Fruit fly (Drosophila melanogaster): ENCODE data around the gene CG33189.
A peak's percentile ranks its signal among the peaks of the same experiment; 100 is the strongest.

The CG33189 gene

dm6 chr3R:8820428-8820912 lies 39.9 kb upstream of the CG33189 start, which contains the start of gene aqz (continued):
- no peak for TF ChIP-seq jing (GFP tag; optimal IDR thresholded peaks at IDR 0.05)
- TF ChIP-seq toy (GFP tag; IDR thresholded peaks at IDR 0.05) = no peak
- TF ChIP-seq slp2 (GFP tag; optimal IDR thresholded peaks at IDR 0.05) = peak; percentile 46
- TF ChIP-seq CG10979 (tag; optimal IDR thresholded peaks at IDR 0.05) = peak; percentile 37
- TF ChIP-seq CG6654 (GFP tag; optimal IDR thresholded peaks at IDR 0.05) = no peak
- TF ChIP-seq CG8281 (tag; optimal IDR thresholded peaks at IDR 0.05) = no peak
- peak; percentile 8 for TF ChIP-seq CG6254 (GFP tag; optimal IDR thresholded peaks at IDR 0.05)
- no peak for TF ChIP-seq CG7786 (GFP tag; optimal IDR thresholded peaks at IDR 0.05)
- peak; percentile 57 for TF ChIP-seq Drgx (GFP tag; IDR thresholded peaks at IDR 0.05)
- peak; percentile 15 for TF ChIP-seq pnt (GFP tag; optimal IDR thresholded peaks at IDR 0.05)
- TF ChIP-seq oc (tag; optimal IDR thresholded peaks at IDR 0.05) = peak; percentile 67
- no peak for TF ChIP-seq CG8478 (optimal IDR thresholded peaks at IDR 0.05)
- TF ChIP-seq Sry-δ (GFP tag; optimal IDR thresholded peaks at IDR 0.05) = peak; percentile 77
- no peak for TF ChIP-seq CG4328 (GFP tag; optimal IDR thresholded peaks at IDR 0.05)
- peak; percentile 98 for TF ChIP-seq CG32767 (GFP tag; IDR thresholded peaks at IDR 0.05)
- peak; percentile 76 for TF ChIP-seq chn (GFP tag; optimal IDR thresholded peaks at IDR 0.05)
- peak; percentile 7; the same call in 1 of the 2 replicates for TF ChIP-seq CG10321 (GFP tag; IDR thresholded peaks at IDR 0.05)
- peak; percentile 58 for TF ChIP-seq fu2 (GFP tag; optimal IDR thresholded peaks at IDR 0.05)
- no peak for TF ChIP-seq CG4404 (GFP tag; IDR thresholded peaks at IDR 0.05)
- TF ChIP-seq grau (tag; optimal IDR thresholded peaks at IDR 0.05) = peak; percentile 55
- peak; percentile 46 for TF ChIP-seq CG12744 (GFP tag; optimal IDR thresholded peaks at IDR 0.05)
- TF ChIP-seq Dp (GFP tag; optimal IDR thresholded peaks at IDR 0.05) = peak; percentile 77
- peak; percentile 21 for TF ChIP-seq CG12236 (GFP tag; optimal IDR thresholded peaks at IDR 0.05)
- peak; percentile 33 for TF ChIP-seq Meics (GFP tag; optimal IDR thresholded peaks at IDR 0.05)
- TF ChIP-seq CG15073 (GFP tag; optimal IDR thresholded peaks at IDR 0.05) = no peak
- TF ChIP-seq lilli (GFP tag; optimal IDR thresholded peaks at IDR 0.05) = peak; percentile 76
- peak; percentile 35 for TF ChIP-seq az2 (GFP tag; optimal IDR thresholded peaks at IDR 0.05)
- no peak for TF ChIP-seq CG14965 (GFP tag; optimal IDR thresholded peaks at IDR 0.05; ENCODE audit: borderline replicate concordance)
- TF ChIP-seq danr (GFP tag; IDR thresholded peaks at IDR 0.05) = no peak
- TF ChIP-seq nerfin-1 (tag; optimal IDR thresholded peaks at IDR 0.05) = peak; percentile 46
- no peak for TF ChIP-seq D (optimal IDR thresholded peaks at IDR 0.05)
- TF ChIP-seq D (GFP tag; optimal IDR thresholded peaks at IDR 0.05) = peak; percentile 4
- TF ChIP-seq Antp (GFP tag; optimal IDR thresholded peaks at IDR 0.05) = peak; percentile 61
- peak; percentile 50 for TF ChIP-seq CG1529 (GFP tag; optimal IDR thresholded peaks at IDR 0.05)
- peak; percentile 33 for TF ChIP-seq CG16863 (GFP tag; optimal IDR thresholded peaks at IDR 0.05)
- TF ChIP-seq CG15269 (tag; optimal IDR thresholded peaks at IDR 0.05) = no peak
- TF ChIP-seq CG11247 (GFP tag; IDR thresholded peaks at IDR 0.05) = peak; percentile 73
- TF ChIP-seq Dip3 (GFP tag; optimal IDR thresholded peaks at IDR 0.05) = peak; percentile 57
- peak; percentile 64 for TF ChIP-seq phol (tag; optimal IDR thresholded peaks at IDR 0.05)
- TF ChIP-seq gcm (GFP tag; optimal IDR thresholded peaks at IDR 0.05) = peak; percentile 42
- TF ChIP-seq mld (GFP tag; IDR thresholded peaks at IDR 0.05; ENCODE audit: partially characterized antibody) = peak; percentile 69; the same call in 1 of the 3 replicates
- peak; percentile 16 for TF ChIP-seq CG10209 (GFP tag; optimal IDR thresholded peaks at IDR 0.05)
- no peak for TF ChIP-seq corto (GFP tag; optimal IDR thresholded peaks at IDR 0.05)
- no peak for TF ChIP-seq h (optimal IDR thresholded peaks at IDR 0.05)
- TF ChIP-seq Hr39 (optimal IDR thresholded peaks at IDR 0.05) = no peak
- TF ChIP-seq otp (GFP tag; IDR thresholded peaks at IDR 0.05) = no peak
- TF ChIP-seq maf-S (GFP tag; optimal IDR thresholded peaks at IDR 0.05) = peak; percentile 74
- peak in 1 of 2 experiments; percentile 6 for TF ChIP-seq tll (GFP tag; optimal IDR thresholded peaks at IDR 0.05)
- peak; percentile 54 for TF ChIP-seq cad (GFP tag; optimal IDR thresholded peaks at IDR 0.05)
- peak; percentile 70 for TF ChIP-seq shn (GFP tag; optimal IDR thresholded peaks at IDR 0.05)
- peak; percentile 51 for TF ChIP-seq ATbp (GFP tag; optimal IDR thresholded peaks at IDR 0.05)
- peak; percentile 91 for TF ChIP-seq CG34376 (GFP tag; optimal IDR thresholded peaks at IDR 0.05)

Measured in whole organism, embryonic.